Fruit fly (Drosophila melanogaster) whole organism, pupa: Measurements from ENCODE around the gene Ubr1.
A peak's percentile ranks its signal among the peaks of the same experiment; 100 is the strongest.

Experiments used
- CG10348 ChIP-seq: fragments of 200-800 bp; sonication (Bioruptor generic); IDR thresholded peaks from 2 replicates; pipeline ENCODE4 v1.3.6; 2022; ENCODE audit warnings: missing biosample characterization, missing genetic modification characterization
- CG12605 ChIP-seq: fragments of 200-800 bp; sonication (Bioruptor generic); IDR thresholded peaks from 2 replicates; pipeline ENCODE4 v1.3.6; 2022; ENCODE audit warnings: missing biosample characterization, missing genetic modification characterization
- CG13204 ChIP-seq: fragments of 200-800 bp; sonication (Bioruptor generic); optimal IDR thresholded peaks from 2 replicates; lab custom pipeline; 2018; ENCODE audit warnings: missing biosample characterization, mild to moderate bottlenecking, missing genetic modification characterization, moderate library complexity
- CG14655 ChIP-seq: fragments of 200-800 bp; sonication (Bioruptor generic); optimal IDR thresholded peaks from 3 replicates; lab custom pipeline; 2017; ENCODE audit warnings: mild to moderate bottlenecking, missing biosample characterization, missing genetic modification reagents, missing genetic modification characterization
- CG15710 ChIP-seq: fragments of 200-800 bp; sonication (Bioruptor generic); optimal IDR thresholded peaks from 2 replicates; lab custom pipeline; 2018; ENCODE audit warnings: missing biosample characterization, mild to moderate bottlenecking, missing genetic modification characterization, moderate library complexity
- CG17806 ChIP-seq: fragments of 200-800 bp; sonication (Bioruptor generic); optimal IDR thresholded peaks from 2 replicates; lab custom pipeline; 2018; ENCODE audit warnings: missing biosample characterization, mild to moderate bottlenecking, missing genetic modification characterization, moderate library complexity
- CG32121 ChIP-seq: fragments of 200-800 bp; sonication (Bioruptor generic); IDR thresholded peaks from 2 replicates; pipeline ENCODE4 v1.3.6; 2022; ENCODE audit warnings: missing biosample characterization, missing genetic modification characterization
- CG34367 ChIP-seq: fragments of 200-800 bp; sonication (Bioruptor generic); optimal IDR thresholded peaks from 2 replicates; lab custom pipeline; 2018; ENCODE audit warnings: missing biosample characterization, mild to moderate bottlenecking, missing genetic modification characterization
- CG4496 ChIP-seq: fragments of 200-800 bp; sonication (Bioruptor generic); IDR thresholded peaks from 3 replicates; pipeline ENCODE4 v1.3.6; 2022; ENCODE audit warnings: missing biosample characterization, missing genetic modification characterization
- CG8159 ChIP-seq: fragments of 200-800 bp; sonication (Bioruptor generic); optimal IDR thresholded peaks from 3 replicates; lab custom pipeline; 2018; ENCODE audit warnings: missing biosample characterization, mild to moderate bottlenecking, missing genetic modification characterization, moderate library complexity
- CG8301 ChIP-seq: fragments of 200-800 bp; sonication (Bioruptor generic); optimal IDR thresholded peaks from 2 replicates; lab custom pipeline; 2018; ENCODE audit warnings: missing biosample characterization, mild to moderate bottlenecking, missing genetic modification characterization
- CG9948 ChIP-seq: fragments of 200-800 bp; sonication (Bioruptor generic); optimal IDR thresholded peaks from 2 replicates; lab custom pipeline; 2018; ENCODE audit warnings: missing biosample characterization, mild to moderate bottlenecking, missing genetic modification characterization, moderate library complexity
- D1 ChIP-seq: fragments of 200-800 bp; sonication (Bioruptor generic); optimal IDR thresholded peaks from 2 replicates; lab custom pipeline; 2018; ENCODE audit warnings: missing biosample characterization, mild to moderate bottlenecking, missing genetic modification characterization, moderate library complexity
- EcR ChIP-seq: fragments of 200-800 bp; sonication (Bioruptor generic); optimal IDR thresholded peaks from 3 replicates; lab custom pipeline; 2019; ENCODE audit warnings: missing biosample characterization, missing genetic modification characterization, mild to moderate bottlenecking, moderate library complexity, missing genetic modification reagents
- Ets98B ChIP-seq: fragments of 200-800 bp; sonication (Bioruptor generic); IDR thresholded peaks from 2 replicates; pipeline ENCODE4 v1.3.6; 2022; ENCODE audit warnings: missing biosample characterization, missing genetic modification characterization
- Pif1A ChIP-seq: fragments of 200-800 bp; sonication (Bioruptor generic); optimal IDR thresholded peaks from 3 replicates; lab custom pipeline; 2016; ENCODE audit warnings: missing biosample characterization, missing genetic modification characterization
- Pif1B ChIP-seq: fragments of 200-800 bp; sonication (Bioruptor generic); optimal IDR thresholded peaks from 3 replicates; lab custom pipeline; 2016; ENCODE audit warnings: missing biosample characterization, missing genetic modification characterization
- Snoo ChIP-seq: fragments of 200-800 bp; sonication (Bioruptor generic); optimal IDR thresholded peaks from 3 replicates; lab custom pipeline; 2017; ENCODE audit warnings: missing biosample characterization, mild to moderate bottlenecking, missing genetic modification characterization, inconsistent platforms
- fd96Ca ChIP-seq: fragments of 200-800 bp; sonication (Bioruptor generic); IDR thresholded peaks from 3 replicates; pipeline ENCODE4 v1.3.6; 2022; ENCODE audit warnings: missing biosample characterization, missing genetic modification characterization
- gl ChIP-seq: fragments of 200-800 bp; sonication (Bioruptor generic); optimal IDR thresholded peaks from 2 replicates; lab custom pipeline; 2018; ENCODE audit warnings: missing biosample characterization, mild to moderate bottlenecking, missing genetic modification characterization
- rn ChIP-seq: fragments of 200-800 bp; sonication (Bioruptor generic); IDR thresholded peaks from 2 replicates; pipeline ENCODE4 v1.3.6; 2022; ENCODE audit warnings: missing biosample characterization, missing genetic modification characterization

Gene Ubr1

dm6 chrX:16931994-16932819 is 36.3 kb downstream of the Ubr1 start:
- TF ChIP-seq D1 (tag; lab: Kevin White, UChicago) = no peak
- no peak for TF ChIP-seq Snoo (tag; lab: Kevin White, UChicago)
- no peak for TF ChIP-seq CG10348 (GFP tag; lab: Robert Waterston, UW)
- TF ChIP-seq CG34367 (tag; lab: Kevin White, UChicago) = peak; percentile 29
- TF ChIP-seq fd96Ca (GFP tag; lab: Robert Waterston, UW) = no peak; the same call in 2 of the 3 replicates
- TF ChIP-seq CG14655 (GFP tag; lab: Kevin White, UChicago) = no peak
- TF ChIP-seq CG8301 (tag; lab: Kevin White, UChicago) = no peak
- TF ChIP-seq Ets98B = no peak; the same call in 1 of the 2 replicates
- TF ChIP-seq gl (tag; lab: Kevin White, UChicago) = no peak
- TF ChIP-seq CG13204 (GFP tag; lab: Kevin White, UChicago) = no peak
- TF ChIP-seq CG4496 (GFP tag; lab: Robert Waterston, UW) = no peak
- TF ChIP-seq CG15710 (tag; lab: Kevin White, UChicago) = peak; percentile 16
- peak; percentile 17 for TF ChIP-seq CG9948
- no peak for TF ChIP-seq Pif1B (GFP tag; lab: Kevin White, UChicago)
- TF ChIP-seq CG8159 (tag; lab: Kevin White, UChicago) = peak; percentile 23
- no peak for TF ChIP-seq rn
- no peak for TF ChIP-seq Pif1A (GFP tag; lab: Kevin White, UChicago)
- TF ChIP-seq CG17806 (tag; lab: Kevin White, UChicago) = peak; percentile 29
- no peak for TF ChIP-seq CG12605 (GFP tag; lab: Robert Waterston, UW)
- TF ChIP-seq EcR = no peak
- TF ChIP-seq CG32121 (GFP tag; lab: Robert Waterston, UW) = no peak
- TF ChIP-seq, all 21 proteins: peak for 5

dm6 chrX:16930465-16931286 is 37.8 kb downstream of the Ubr1 start:
- peak; percentile 55 for TF ChIP-seq rn
- TF ChIP-seq CG8159 (tag; lab: Kevin White, UChicago) = peak; percentile 75
- peak; percentile 84 for TF ChIP-seq CG4496 (GFP tag; lab: Robert Waterston, UW)
- peak; percentile 69 for TF ChIP-seq CG9948
- peak; percentile 63 for TF ChIP-seq Snoo (tag; lab: Kevin White, UChicago)
- TF ChIP-seq Pif1B (GFP tag; lab: Kevin White, UChicago) = peak; percentile 48
- TF ChIP-seq Ets98B = peak; percentile 56
- TF ChIP-seq fd96Ca (GFP tag; lab: Robert Waterston, UW) = no peak; the same call in 2 of the 3 replicates
- TF ChIP-seq CG17806 (tag; lab: Kevin White, UChicago) = peak; percentile 74
- TF ChIP-seq gl (tag; lab: Kevin White, UChicago) = peak; percentile 24
- peak; percentile 83 for TF ChIP-seq CG32121 (GFP tag; lab: Robert Waterston, UW)
- peak; percentile 70 for TF ChIP-seq CG34367 (tag; lab: Kevin White, UChicago)
- no peak for TF ChIP-seq CG10348 (GFP tag; lab: Robert Waterston, UW)
- peak; percentile 26 for TF ChIP-seq CG13204 (GFP tag; lab: Kevin White, UChicago)
- peak; percentile 80 for TF ChIP-seq CG15710 (tag; lab: Kevin White, UChicago)
- peak; percentile 76 for TF ChIP-seq CG8301 (tag; lab: Kevin White, UChicago)
- peak; percentile 79 for TF ChIP-seq CG14655 (GFP tag; lab: Kevin White, UChicago)
- TF ChIP-seq Pif1A (GFP tag; lab: Kevin White, UChicago) = peak; percentile 70
- TF ChIP-seq EcR = no peak
- TF ChIP-seq CG12605 (GFP tag; lab: Robert Waterston, UW) = peak; percentile 52
- peak; percentile 10 for TF ChIP-seq D1 (tag; lab: Kevin White, UChicago)

DNA sequence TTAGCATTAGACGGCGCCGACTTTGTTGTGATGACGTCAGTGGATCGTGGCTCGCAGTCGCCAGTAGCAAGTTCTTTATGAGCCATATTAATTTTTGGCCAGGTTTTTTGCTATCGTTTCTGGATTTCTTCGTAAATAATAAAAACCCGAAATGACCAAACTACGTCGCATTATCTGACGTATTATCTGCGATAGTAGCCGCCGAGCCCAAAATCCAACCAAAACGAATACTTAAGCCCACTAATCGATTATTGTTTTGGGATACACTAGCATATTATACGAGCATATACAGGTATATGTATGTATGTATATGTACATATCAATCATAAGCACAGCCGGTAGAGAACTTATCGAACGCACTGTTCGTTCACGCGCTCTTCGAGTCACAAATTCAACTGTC is 41.8 kb downstream of the Ubr1 start:
- no peak for TF ChIP-seq CG34367 (tag; lab: Kevin White, UChicago)

dm6 chrX:16924069-16924721 is 44.3 kb downstream of the Ubr1 start:
- TF ChIP-seq CG13204 (GFP tag; lab: Kevin White, UChicago) (no peak), CG14655 (GFP tag; lab: Kevin White, UChicago) (no peak), Pif1B (GFP tag; lab: Kevin White, UChicago) (no peak), fd96Ca (GFP tag; lab: Robert Waterston, UW) (no peak), CG9948 (no peak), Ets98B (no peak), CG10348 (GFP tag; lab: Robert Waterston, UW) (no peak), CG12605 (GFP tag; lab: Robert Waterston, UW) (no peak), Snoo (tag; lab: Kevin White, UChicago) (no peak), EcR (no peak), CG32121 (GFP tag; lab: Robert Waterston, UW) (no peak), CG15710 (tag; lab: Kevin White, UChicago) (no peak), CG8301 (tag; lab: Kevin White, UChicago) (no peak), gl (tag; lab: Kevin White, UChicago) (no peak), rn (no peak), D1 (tag; lab: Kevin White, UChicago) (no peak), CG34367 (tag; lab: Kevin White, UChicago) (no peak), Pif1A (GFP tag; lab: Kevin White, UChicago) (no peak), CG4496 (GFP tag; lab: Robert Waterston, UW) (no peak), CG8159 (tag; lab: Kevin White, UChicago) (no peak)
